Worm (Caenorhabditis elegans): Measurements from ENCODE around the gene C44C11.6.

The C44C11.6 gene

ce11 chrII:12348957-12349356 is 4.3 kb downstream of the C44C11.6 start:
- TF ChIP-seq somi-1 (GFP tag; optimal IDR thresholded peaks at IDR 0.05): no peak
- no peak for TF ChIP-seq tbp1 (GFP tag; optimal IDR thresholded peaks at IDR 0.05)
- peak; percentile 72 for TF ChIP-seq hmg-1.2 (GFP tag; IDR thresholded peaks at IDR 0.05)
- no peak for TF ChIP-seq hmg-20 (GFP tag; IDR thresholded peaks at IDR 0.05)
- TF ChIP-seq C06A6.2 (GFP tag; conservative IDR thresholded peaks at IDR 0.05): no peak
- no peak for TF ChIP-seq unc-130 (GFP tag; optimal IDR thresholded peaks at IDR 0.05)

ce11 chrII:12349866-12350265 is 5.3 kb downstream of the C44C11.6 start:
- TF ChIP-seq cebp-1 (GFP tag; IDR thresholded peaks at IDR 0.05) (no peak), cebp-1 (tag; optimal IDR thresholded peaks at IDR 0.05) (peak; percentile 4), snpc-1.1 (tag; optimal IDR thresholded peaks at IDR 0.05; ENCODE audit: insufficient read depth) (no peak), nhr-80 (tag; optimal IDR thresholded peaks at IDR 0.05) (peak; percentile 45)

ce11 chrII:12350737-12351275 is 6.2 kb downstream of the C44C11.6 start:
- TF ChIP-seq ceh-79 (tag; optimal IDR thresholded peaks at IDR 0.05) (no peak), T26A5.8 (tag; optimal IDR thresholded peaks at IDR 0.05) (no peak), F22D6.2 (tag; optimal IDR thresholded peaks at IDR 0.05) (no peak), Y53F4B.3 (GFP tag; IDR thresholded peaks at IDR 0.05) (no peak), ztf-28 (GFP tag; IDR thresholded peaks at IDR 0.05) (no peak), B0035.1 (tag; optimal IDR thresholded peaks at IDR 0.05) (no peak)

DNA sequence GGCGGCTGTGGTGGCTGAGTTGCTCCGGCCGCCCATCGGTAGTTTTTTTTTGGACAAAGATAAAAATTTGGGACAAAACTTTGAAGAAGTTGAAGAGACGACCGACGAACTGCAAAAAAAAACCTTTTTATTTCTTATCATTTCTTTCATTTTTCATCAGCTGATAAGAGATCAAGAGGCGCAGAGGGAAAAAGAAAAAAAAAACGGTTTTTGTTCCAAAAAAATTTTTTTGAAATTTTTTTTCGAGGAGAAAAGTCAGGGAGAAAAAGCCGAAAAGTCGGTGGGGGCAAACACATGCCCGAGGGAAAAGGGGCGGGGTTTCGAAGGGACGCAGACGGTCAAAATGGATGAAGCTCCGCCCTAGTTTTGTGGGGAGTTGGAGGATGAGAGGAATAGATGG is 7.5 kb downstream of the C44C11.6 start, which contains the start of gene ras-1:
ras-1 (minus strand) TSS at position 129 of the 400 bp plus-strand sequence.
- TF ChIP-seq C06A6.2 (GFP tag; conservative IDR thresholded peaks at IDR 0.05): no peak
- peak; percentile 70 for TF ChIP-seq zfh-2 (GFP tag; conservative IDR thresholded peaks at IDR 0.05)
- no peak for TF ChIP-seq rcor-1 (GFP tag; IDR thresholded peaks at IDR 0.05)
- no peak for TF ChIP-seq ceh-27 (GFP tag; optimal IDR thresholded peaks at IDR 0.05)
- TF ChIP-seq B0261.1 (tag; optimal IDR thresholded peaks at IDR 0.05): no peak
- TF ChIP-seq zim-3 (tag; optimal IDR thresholded peaks at IDR 0.05): no peak
- TF ChIP-seq attf-5 (GFP tag; optimal IDR thresholded peaks at IDR 0.05): peak; percentile 38
- TF ChIP-seq nhr-80 (tag; optimal IDR thresholded peaks at IDR 0.05): peak; percentile 64
- TF ChIP-seq nhr-27 (tag; optimal IDR thresholded peaks at IDR 0.05): no peak
- TF ChIP-seq F23B12.7 (tag; optimal IDR thresholded peaks at IDR 0.05; ENCODE audit: insufficient read depth): no peak
- no peak for TF ChIP-seq F52B5.7 (tag; optimal IDR thresholded peaks at IDR 0.05)
- no peak for TF ChIP-seq cebp-1 (GFP tag; IDR thresholded peaks at IDR 0.05)
- TF ChIP-seq cebp-1 (tag; optimal IDR thresholded peaks at IDR 0.05): peak; percentile 27
- TF ChIP-seq K12H6.12 (tag; optimal IDR thresholded peaks at IDR 0.05): no peak
- no peak for TF ChIP-seq T07F8.4 (tag; optimal IDR thresholded peaks at IDR 0.05)
- no peak for TF ChIP-seq aptf-2 (GFP tag; conservative IDR thresholded peaks at IDR 0.05)
- TF ChIP-seq K11D2.4 (GFP tag; IDR thresholded peaks at IDR 0.05): peak; percentile 74
- TF ChIP-seq lir-1 (GFP tag; conservative IDR thresholded peaks at IDR 0.05): no peak
- no peak for TF ChIP-seq rec-8 (tag; optimal IDR thresholded peaks at IDR 0.05)
- TF ChIP-seq hmg-1.2 (GFP tag; IDR thresholded peaks at IDR 0.05): peak; percentile 24; the same call in 1 of the 2 replicates
- TF ChIP-seq lin-40 (tag; optimal IDR thresholded peaks at IDR 0.05): peak; percentile 27
- no peak for TF ChIP-seq akir-1 (GFP tag; optimal IDR thresholded peaks at IDR 0.05)
- no peak for TF ChIP-seq Y56A3A.18 (GFP tag; IDR thresholded peaks at IDR 0.05)
- no peak for TF ChIP-seq efl-1 (GFP tag; optimal IDR thresholded peaks at IDR 0.05)
- peak in 1 of 2 experiments; percentile 39 for TF ChIP-seq let-607 (tag; optimal IDR thresholded peaks at IDR 0.05)
- TF ChIP-seq dox-1 (GFP tag; IDR thresholded peaks at IDR 0.05): 0 out of 2 replicates have a peak, but pooled peaks have one; percentile 33

Data from whole organism, young adult.